Fruit fly (Drosophila melanogaster) whole organism, embryonic: ENCODE data around the gene axo.
A peak's percentile ranks its signal among the peaks of the same experiment; 100 is the strongest.

Experiments used
- Abd-B ChIP-seq: fragments of 200-800 bp; sonication (Bioruptor generic); optimal IDR thresholded peaks from 2 replicates; lab custom pipeline; 2018; ENCODE audit warnings: missing biosample characterization, mild to moderate bottlenecking, missing genetic modification characterization, moderate library complexity
- Aef1 ChIP-seq: fragments of 200-800 bp; sonication (Bioruptor generic); IDR thresholded peaks from 3 replicates; pipeline ENCODE4 v1.3.6; 2022; ENCODE audit warnings: missing biosample characterization, missing genetic modification characterization
- B-H2 ChIP-seq: fragments of 200-800 bp; sonication (Bioruptor generic); optimal IDR thresholded peaks from 2 replicates; lab custom pipeline; 2018; ENCODE audit warnings: missing biosample characterization, mild to moderate bottlenecking, missing genetic modification characterization
- CG10267 ChIP-seq: fragments of 200-800 bp; sonication (Bioruptor generic); optimal IDR thresholded peaks from 2 replicates; lab custom pipeline; 2018; ENCODE audit warnings: missing biosample characterization, mild to moderate bottlenecking, missing genetic modification characterization, moderate library complexity
- CG10979 ChIP-seq: fragments of 200-800 bp; sonication (Bioruptor generic); optimal IDR thresholded peaks from 2 replicates; lab custom pipeline; 2018; ENCODE audit warnings: missing biosample characterization, mild to moderate bottlenecking, missing genetic modification characterization, moderate library complexity
- CG12071 ChIP-seq: fragments of 200-800 bp; sonication (Bioruptor generic); optimal IDR thresholded peaks from 3 replicates; lab custom pipeline; 2018; ENCODE audit warnings: missing biosample characterization, mild to moderate bottlenecking, missing genetic modification characterization
- CG12236 ChIP-seq: fragments of 200-800 bp; sonication (Bioruptor generic); optimal IDR thresholded peaks from 2 replicates; lab custom pipeline; 2016; ENCODE audit warnings: missing biosample characterization, missing genetic modification characterization
- CG13123 ChIP-seq: fragments of 200-800 bp; sonication (Bioruptor generic); optimal IDR thresholded peaks from 2 replicates; lab custom pipeline; 2016; ENCODE audit warnings: missing biosample characterization, missing genetic modification characterization
- CG13894 ChIP-seq: fragments of 200-800 bp; sonication (Bioruptor generic); optimal IDR thresholded peaks from 3 replicates; lab custom pipeline; 2018; ENCODE audit warnings: missing biosample characterization, mild to moderate bottlenecking, missing genetic modification characterization, moderate library complexity
- CG14710 ChIP-seq: fragments of 200-800 bp; sonication (Bioruptor generic); optimal IDR thresholded peaks from 3 replicates; lab custom pipeline; 2019; ENCODE audit warnings: missing biosample characterization, mild to moderate bottlenecking, missing genetic modification characterization, moderate library complexity
- CG2202 ChIP-seq: fragments of 200-800 bp; sonication (Bioruptor generic); optimal IDR thresholded peaks from 2 replicates; lab custom pipeline; 2018; ENCODE audit warnings: missing biosample characterization, mild to moderate bottlenecking, missing genetic modification characterization
- CG2712 ChIP-seq: fragments of 200-800 bp; optimal IDR thresholded peaks from 3 replicates; lab custom pipeline; 2019; ENCODE audit warnings: missing biosample characterization, mild to moderate bottlenecking, missing genetic modification characterization, moderate library complexity
- CG2875 ChIP-seq: fragments of 200-800 bp; sonication (Bioruptor generic); optimal IDR thresholded peaks from 2 replicates; lab custom pipeline; 2017; ENCODE audit warnings: missing biosample characterization, mild to moderate bottlenecking, missing genetic modification characterization, missing genetic modification reagents
- CG3065 ChIP-seq: fragments of 200-800 bp; sonication (Bioruptor generic); optimal IDR thresholded peaks from 2 replicates; lab custom pipeline; 2016; ENCODE audit warnings: missing biosample characterization, missing genetic modification characterization
- CG3281 ChIP-seq: fragments of 200-800 bp; sonication (Bioruptor generic); optimal IDR thresholded peaks from 3 replicates; lab custom pipeline; 2017; ENCODE audit warnings: missing biosample characterization, mild to moderate bottlenecking, missing genetic modification characterization
- CG3407 ChIP-seq: fragments of 200-800 bp; sonication (Bioruptor generic); optimal IDR thresholded peaks from 2 replicates; lab custom pipeline; 2018; ENCODE audit warnings: missing biosample characterization, mild to moderate bottlenecking, missing genetic modification characterization
- CG4404 ChIP-seq: fragments of 200-800 bp; sonication (Bioruptor generic); IDR thresholded peaks from 2 replicates; pipeline ENCODE4 v1.3.6; 2022; ENCODE audit warnings: missing biosample characterization, missing genetic modification characterization
- CG6791 ChIP-seq: fragments of 200-800 bp; sonication (Bioruptor generic); IDR thresholded peaks from 3 replicates; pipeline ENCODE4 v1.3.6; 2022; ENCODE audit warnings: missing biosample characterization, missing genetic modification characterization; ENCODE audit not compliant: partially characterized antibody
- CG6813 ChIP-seq: fragments of 200-800 bp; sonication (Bioruptor generic); optimal IDR thresholded peaks from 2 replicates; lab custom pipeline; 2017; ENCODE audit warnings: missing biosample characterization, missing genetic modification characterization, mild to moderate bottlenecking, moderate library complexity, missing genetic modification reagents
- CG7372 ChIP-seq: fragments of 200-800 bp; sonication (Bioruptor generic); IDR thresholded peaks from 2 replicates; pipeline ENCODE4 v1.3.6; 2022; ENCODE audit warnings: missing biosample characterization, missing genetic modification characterization
- CG7987 ChIP-seq: fragments of 200-800 bp; sonication (Bioruptor generic); optimal IDR thresholded peaks from 2 replicates; lab custom pipeline; 2018; ENCODE audit warnings: missing biosample characterization, mild to moderate bottlenecking, missing genetic modification characterization, moderate library complexity
- CG8281 ChIP-seq: fragments of 200-800 bp; sonication (Bioruptor generic); optimal IDR thresholded peaks from 2 replicates; lab custom pipeline; 2018; ENCODE audit warnings: missing biosample characterization, mild to moderate bottlenecking, missing genetic modification characterization, moderate library complexity
- CG9727 ChIP-seq: fragments of 200-800 bp; sonication (Bioruptor generic); optimal IDR thresholded peaks from 3 replicates; lab custom pipeline; 2017; ENCODE audit warnings: missing biosample characterization, mild to moderate bottlenecking, missing genetic modification characterization
- Dad ChIP-seq: fragments of 200-800 bp; sonication (Bioruptor generic); optimal IDR thresholded peaks from 3 replicates; lab custom pipeline; 2016; ENCODE audit warnings: missing biosample characterization, missing genetic modification characterization
- HLHmδ ChIP-seq: fragments of 200-800 bp; sonication (Bioruptor generic); optimal IDR thresholded peaks from 2 replicates; lab custom pipeline; 2018; ENCODE audit warnings: missing biosample characterization, mild to moderate bottlenecking, missing genetic modification characterization, moderate library complexity
- Hr3 ChIP-seq: fragments of 200-800 bp; sonication (Bioruptor generic); optimal IDR thresholded peaks from 3 replicates; lab custom pipeline; 2016; ENCODE audit warnings: missing biosample characterization, missing genetic modification characterization
- Med ChIP-seq: fragments of 200-800 bp; sonication (Bioruptor generic); peaks from one replicate; lab custom pipeline; 2016; ENCODE audit warnings: missing biosample characterization, missing genetic modification characterization, mild to moderate bottlenecking, inconsistent platforms, moderate library complexity
- NK7.1 ChIP-seq: fragments of 200-800 bp; sonication (Bioruptor generic); optimal IDR thresholded peaks from 3 replicates; lab custom pipeline; 2016; ENCODE audit warnings: missing biosample characterization, missing genetic modification characterization
- PHDP ChIP-seq: fragments of 200-800 bp; sonication (Bioruptor generic); optimal IDR thresholded peaks from 3 replicates; lab custom pipeline; 2018; ENCODE audit warnings: missing biosample characterization, mild to moderate bottlenecking, missing genetic modification characterization, moderate library complexity
- Usf ChIP-seq: fragments of 200-800 bp; sonication (Bioruptor generic); optimal IDR thresholded peaks from 2 replicates; lab custom pipeline; 2017; ENCODE audit warnings: missing genotype, missing biosample characterization, missing genetic modification characterization
- abd-A ChIP-seq: fragments of 200-800 bp; sonication (Bioruptor generic); optimal IDR thresholded peaks from 3 replicates; lab custom pipeline; 2019; ENCODE audit warnings: missing biosample characterization, mild to moderate bottlenecking, missing genetic modification characterization, moderate library complexity
- bbx ChIP-seq: fragments of 200-800 bp; sonication (Bioruptor generic); IDR thresholded peaks from 2 replicates; pipeline ENCODE4 v1.3.6; 2022; ENCODE audit warnings: missing biosample characterization, missing genetic modification characterization; ENCODE audit not compliant: partially characterized antibody
- bigmax ChIP-seq: fragments of 200-800 bp; sonication (Bioruptor generic); optimal IDR thresholded peaks from 2 replicates; lab custom pipeline; 2018; ENCODE audit warnings: missing biosample characterization, mild to moderate bottlenecking, missing genetic modification characterization
- cas ChIP-seq: fragments of 200-800 bp; sonication (Bioruptor generic); IDR thresholded peaks from 2 replicates; pipeline ENCODE4 v1.3.6; 2022; ENCODE audit warnings: missing biosample characterization, missing genetic modification characterization
- chinmo ChIP-seq: fragments of 200-800 bp; sonication (Bioruptor generic); IDR thresholded peaks from 4 replicates; pipeline ENCODE4 v1.3.6; 2022; ENCODE audit warnings: missing biosample characterization, missing genetic modification characterization; ENCODE audit not compliant: partially characterized antibody
- corto ChIP-seq: fragments of 200-800 bp; sonication (Bioruptor generic); optimal IDR thresholded peaks from 2 replicates; lab custom pipeline; 2016; ENCODE audit warnings: missing biosample characterization, mild to moderate bottlenecking, missing genetic modification characterization, moderate library complexity
- crc ChIP-seq: fragments of 200-800 bp; sonication (Bioruptor generic); optimal IDR thresholded peaks from 2 replicates; lab custom pipeline; 2016; ENCODE audit warnings: missing biosample characterization, missing genetic modification characterization
- croc ChIP-seq: fragments of 200-800 bp; sonication (Bioruptor generic); conservative IDR thresholded peaks from 3 replicates; pipeline ENCODE4 v1.3.6; 2022; ENCODE audit warnings: missing biosample characterization, missing genetic modification characterization
- dm ChIP-seq: fragments of 200-800 bp; sonication (Bioruptor generic); optimal IDR thresholded peaks from 3 replicates; lab custom pipeline; 2016; ENCODE audit warnings: missing biosample characterization, missing genetic modification characterization
- dmrt11E ChIP-seq: fragments of 200-800 bp; sonication (Bioruptor generic); optimal IDR thresholded peaks from 3 replicates; lab custom pipeline; 2018; ENCODE audit warnings: missing biosample characterization, mild to moderate bottlenecking, missing genetic modification characterization, moderate library complexity
- dysf ChIP-seq: fragments of 200-800 bp; sonication (Bioruptor generic); IDR thresholded peaks from 3 replicates; pipeline ENCODE4 v1.3.6; 2022; ENCODE audit warnings: missing biosample characterization, missing genetic modification characterization
- fd96Cb ChIP-seq: fragments of 200-800 bp; sonication (Bioruptor generic); optimal IDR thresholded peaks from 2 replicates; lab custom pipeline; 2018; ENCODE audit warnings: missing biosample characterization, mild to moderate bottlenecking, missing genetic modification characterization, moderate library complexity
- fu2 ChIP-seq: fragments of 200-800 bp; sonication (Bioruptor generic); optimal IDR thresholded peaks from 2 replicates; lab custom pipeline; 2016; ENCODE audit warnings: missing biosample characterization, missing genetic modification characterization
- lmd ChIP-seq: fragments of 200-800 bp; sonication (Bioruptor generic); IDR thresholded peaks from 2 replicates; pipeline ENCODE4 v1.3.6; 2022; ENCODE audit warnings: missing biosample characterization, missing genetic modification characterization
- mld ChIP-seq: fragments of 200-800 bp; sonication (Bioruptor generic); IDR thresholded peaks from 3 replicates; pipeline ENCODE4 v1.3.6; 2022; ENCODE audit warnings: missing biosample characterization, missing genetic modification characterization; ENCODE audit not compliant: partially characterized antibody
- pho ChIP-seq: fragments of 200-800 bp; sonication (Bioruptor generic); optimal IDR thresholded peaks from 2 replicates; lab custom pipeline; 2016; ENCODE audit warnings: missing biosample characterization, missing genetic modification characterization
- sens ChIP-seq: fragments of 200-800 bp; sonication (Bioruptor generic); peaks from one replicate; lab custom pipeline; 2016; ENCODE audit warnings: missing biosample characterization, missing genetic modification characterization
- sens-2 ChIP-seq: fragments of 200-800 bp; sonication (Bioruptor generic); IDR thresholded peaks from 2 replicates; pipeline ENCODE4 v1.3.6; 2022; ENCODE audit warnings: missing biosample characterization, missing genetic modification characterization
- sisA ChIP-seq: fragments of 200-800 bp; sonication (Bioruptor generic); IDR thresholded peaks from 2 replicates; pipeline ENCODE4 v1.3.6; 2022; ENCODE audit warnings: missing biosample characterization, missing genetic modification characterization
- sug ChIP-seq: fragments of 200-800 bp; optimal IDR thresholded peaks from 2 replicates; lab custom pipeline; 2019; ENCODE audit warnings: missing biosample characterization, mild to moderate bottlenecking, missing genetic modification characterization, moderate library complexity
- zfh2 ChIP-seq: fragments of 200-800 bp; sonication (Bioruptor generic); optimal IDR thresholded peaks from 2 replicates; lab custom pipeline; 2016; ENCODE audit warnings: missing biosample characterization, missing genetic modification characterization

axo gene

DNA sequence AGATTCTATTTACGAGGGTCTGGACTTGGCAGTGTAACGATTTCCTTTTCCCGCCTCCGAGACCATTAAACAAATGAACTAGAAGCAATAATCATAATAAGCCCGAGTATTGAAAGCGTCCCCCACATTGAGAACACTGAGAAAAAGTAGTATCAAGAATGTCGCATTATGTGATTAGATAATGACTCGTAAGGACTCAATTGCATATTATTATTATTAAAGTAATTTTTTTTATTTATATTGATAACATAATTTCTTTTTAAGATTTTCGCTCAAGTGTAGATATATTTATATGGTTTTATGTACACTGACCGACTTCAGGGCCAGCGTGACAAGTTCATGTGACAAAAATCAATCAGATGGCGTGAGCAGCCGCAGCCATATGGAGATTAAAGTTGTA, 83.7 kb downstream of the axo start (continued):
- TF ChIP-seq abd-A (peak; percentile 42), dm (GFP tag; lab: Kevin White, UChicago) (no peak), CG6813 (GFP tag; lab: Kevin White, UChicago) (peak; percentile 2), CG8281 (tag; lab: Kevin White, UChicago) (no peak), sens-2 (GFP tag; lab: Robert Waterston, UW) (no peak), CG7987 (GFP tag; lab: Kevin White, UChicago) (no peak), CG2712 (tag; lab: Kevin White, UChicago) (peak; percentile 66), CG6791 (GFP tag; lab: Robert Waterston, UW) (no peak), CG9727 (GFP tag; lab: Kevin White, UChicago) (peak; percentile 27), Abd-B (GFP tag; lab: Kevin White, UChicago) (peak; percentile 35), Aef1 (GFP tag; lab: Robert Waterston, UW) (peak; percentile 42; the same call in 2 of the 3 replicates), bigmax (GFP tag; lab: Kevin White, UChicago) (no peak), chinmo (no peak), sens (peak; percentile 9), bbx (GFP tag; lab: Robert Waterston, UW) (no peak), NK7.1 (GFP tag; lab: Kevin White, UChicago) (no peak), CG3281 (GFP tag; lab: Kevin White, UChicago) (peak; percentile 12), Dad (GFP tag; lab: Kevin White, UChicago) (no peak), zfh2 (no peak), fu2 (GFP tag; lab: Kevin White, UChicago) (no peak), CG12236 (no peak), dysf (GFP tag; lab: Robert Waterston, UW) (peak; percentile 70), sug (peak; percentile 48), CG7372 (GFP tag; lab: Robert Waterston, UW) (peak; percentile 49; the same call in 1 of the 2 replicates), CG2202 (tag; lab: Kevin White, UChicago) (no peak), HLHmδ (GFP tag; lab: Kevin White, UChicago) (no peak), dmrt11E (tag; lab: Kevin White, UChicago) (peak; percentile 32), crc (GFP tag; lab: Kevin White, UChicago) (no peak), CG3407 (GFP tag; lab: Kevin White, UChicago) (peak; percentile 14), B-H2 (GFP tag; lab: Kevin White, UChicago) (no peak), CG10979 (peak; percentile 54), Med (GFP tag; lab: Kevin White, UChicago) (peak; percentile 73), CG10267 (peak; percentile 39), cas (GFP tag; lab: Robert Waterston, UW) (no peak), PHDP (tag; lab: Kevin White, UChicago) (peak; percentile 68), mld (GFP tag; lab: Robert Waterston, UW) (no peak), CG4404 (GFP tag; lab: Robert Waterston, UW) (no peak), corto (no peak), CG3065 (no peak), sisA (peak; percentile 56), CG12071 (GFP tag; lab: Kevin White, UChicago) (no peak), CG13894 (peak; percentile 40), Hr3 (GFP tag; lab: Kevin White, UChicago) (peak; percentile 34), fd96Cb (tag; lab: Kevin White, UChicago) (peak; percentile 32), pho (GFP tag; lab: Kevin White, UChicago) (no peak), CG2875 (GFP tag; lab: Kevin White, UChicago) (no peak), CG13123 (GFP tag; lab: Kevin White, UChicago) (no peak), Usf (GFP tag; lab: Kevin White, UChicago) (no peak), CG14710 (tag; lab: Kevin White, UChicago) (peak; percentile 36), croc (no peak), lmd (peak; percentile 55)
